Worm (Caenorhabditis elegans): ENCODE measurements around the gene nstp-6.

nstp-6 gene

ce11 chrIV:3552933-3553332 lies 5.5 kb upstream of the nstp-6 start:
- no peak for TF ChIP-seq nhr-28 (tag; optimal IDR thresholded peaks at IDR 0.05)
- TF ChIP-seq aly-2 (tag; optimal IDR thresholded peaks at IDR 0.05), result no peak
- TF ChIP-seq ztf-4 (tag; optimal IDR thresholded peaks at IDR 0.05), result no peak
- no peak for TF ChIP-seq pha-4 (tag; optimal IDR thresholded peaks at IDR 0.05)
- no peak for TF ChIP-seq zag-1 (tag; optimal IDR thresholded peaks at IDR 0.05)
- TF ChIP-seq mml-1 (tag; optimal IDR thresholded peaks at IDR 0.05), result no peak
- TF ChIP-seq ZK546.5 (tag; optimal IDR thresholded peaks at IDR 0.05), result no peak
- no peak for TF ChIP-seq nhr-11 (tag; optimal IDR thresholded peaks at IDR 0.05)
- no peak for TF ChIP-seq fos-1 (tag; optimal IDR thresholded peaks at IDR 0.05)
- no peak for TF ChIP-seq lin-39 (tag; optimal IDR thresholded peaks at IDR 0.05)
- TF ChIP-seq nhr-12 (tag; optimal IDR thresholded peaks at IDR 0.05), result no peak
- TF ChIP-seq hmg-11 (tag; optimal IDR thresholded peaks at IDR 0.05), result no peak
- no peak for TF ChIP-seq nhr-23 (tag; optimal IDR thresholded peaks at IDR 0.05)
- no peak for TF ChIP-seq nfya-1 (tag; optimal IDR thresholded peaks at IDR 0.05; ENCODE audit: insufficient read depth)
- no peak for TF ChIP-seq sea-2 (GFP tag; optimal IDR thresholded peaks at IDR 0.05)

ce11 chrIV:3551777-3552462 lies 4.5 kb upstream of the nstp-6 start:
- TF ChIP-seq nhr-25 (tag; optimal IDR thresholded peaks at IDR 0.05) (no peak), nhr-43 (tag; optimal IDR thresholded peaks at IDR 0.05; ENCODE audit: poor library complexity, severe bottlenecking) (peak; percentile 75), ama-1 (optimal IDR thresholded peaks at IDR 0.05) (no peak), eor-1 (tag; optimal IDR thresholded peaks at IDR 0.05) (no peak), tbx-2 (tag; optimal IDR thresholded peaks at IDR 0.05) (peak; percentile 53), mdl-1 (tag; optimal IDR thresholded peaks at IDR 0.05) (no peak), ztf-11 (tag; optimal IDR thresholded peaks at IDR 0.05) (no peak), ZK546.5 (tag; optimal IDR thresholded peaks at IDR 0.05) (no peak), nfya-1 (tag; optimal IDR thresholded peaks at IDR 0.05; ENCODE audit: insufficient read depth) (peak; percentile 47), fkh-10 (GFP tag; optimal IDR thresholded peaks at IDR 0.05) (no peak), unc-39 (tag; optimal IDR thresholded peaks at IDR 0.05) (no peak), skn-1 (tag; optimal IDR thresholded peaks at IDR 0.05) (no peak), egl-27 (tag; optimal IDR thresholded peaks at IDR 0.05) (no peak), lsy-12 (tag; optimal IDR thresholded peaks at IDR 0.05) (peak; percentile 58), fkh-2 (tag; optimal IDR thresholded peaks at IDR 0.05) (no peak), mml-1 (tag; optimal IDR thresholded peaks at IDR 0.05) (no peak), lin-39 (tag; optimal IDR thresholded peaks at IDR 0.05) (peak; percentile 57), hmg-11 (tag; optimal IDR thresholded peaks at IDR 0.05) (peak; percentile 95), nhr-77 (tag; optimal IDR thresholded peaks at IDR 0.05) (no peak), elt-1 (tag; optimal IDR thresholded peaks at IDR 0.05) (no peak), pqm-1 (tag; optimal IDR thresholded peaks at IDR 0.05) (peak; percentile 17), fos-1 (tag; optimal IDR thresholded peaks at IDR 0.05) (no peak), daf-12 (tag; optimal IDR thresholded peaks at IDR 0.05) (no peak), ceh-9 (tag; optimal IDR thresholded peaks at IDR 0.05) (no peak), ceh-28 (tag; optimal IDR thresholded peaks at IDR 0.05) (no peak), aly-2 (tag; optimal IDR thresholded peaks at IDR 0.05) (no peak), R02D3.7 (tag; optimal IDR thresholded peaks at IDR 0.05) (no peak), nhr-237 (tag; optimal IDR thresholded peaks at IDR 0.05) (no peak), ceh-82 (tag; optimal IDR thresholded peaks at IDR 0.05) (no peak), elt-2 (tag; optimal IDR thresholded peaks at IDR 0.05) (peak; percentile 33), pha-4 (tag; optimal IDR thresholded peaks at IDR 0.05) (no peak), nhr-11 (tag; optimal IDR thresholded peaks at IDR 0.05) (no peak), nhr-23 (tag; optimal IDR thresholded peaks at IDR 0.05) (no peak), nhr-28 (tag; optimal IDR thresholded peaks at IDR 0.05) (no peak), snpc-4 (tag; optimal IDR thresholded peaks at IDR 0.05) (peak; percentile 9), lin-15B (tag; optimal IDR thresholded peaks at IDR 0.05) (peak; percentile 27), nhr-76 (tag; optimal IDR thresholded peaks at IDR 0.05) (no peak), nhr-12 (tag; optimal IDR thresholded peaks at IDR 0.05) (no peak), nhr-67 (tag; optimal IDR thresholded peaks at IDR 0.05) (no peak), elt-3 (tag; optimal IDR thresholded peaks at IDR 0.05) (no peak), ztf-4 (tag; optimal IDR thresholded peaks at IDR 0.05) (peak; percentile 4), ceh-16 (tag; optimal IDR thresholded peaks at IDR 0.05) (no peak), sea-2 (GFP tag; optimal IDR thresholded peaks at IDR 0.05) (no peak), egl-5 (tag; optimal IDR thresholded peaks at IDR 0.05) (no peak), zag-1 (tag; optimal IDR thresholded peaks at IDR 0.05) (no peak), unc-62 (GFP tag; optimal IDR thresholded peaks at IDR 0.05) (no peak), jun-1 (tag; optimal IDR thresholded peaks at IDR 0.05) (no peak)

Measured in whole organism, L3 larva.